Fruit fly (Drosophila melanogaster): ENCODE data around the gene CG14857.

CG14857 gene

DNA sequence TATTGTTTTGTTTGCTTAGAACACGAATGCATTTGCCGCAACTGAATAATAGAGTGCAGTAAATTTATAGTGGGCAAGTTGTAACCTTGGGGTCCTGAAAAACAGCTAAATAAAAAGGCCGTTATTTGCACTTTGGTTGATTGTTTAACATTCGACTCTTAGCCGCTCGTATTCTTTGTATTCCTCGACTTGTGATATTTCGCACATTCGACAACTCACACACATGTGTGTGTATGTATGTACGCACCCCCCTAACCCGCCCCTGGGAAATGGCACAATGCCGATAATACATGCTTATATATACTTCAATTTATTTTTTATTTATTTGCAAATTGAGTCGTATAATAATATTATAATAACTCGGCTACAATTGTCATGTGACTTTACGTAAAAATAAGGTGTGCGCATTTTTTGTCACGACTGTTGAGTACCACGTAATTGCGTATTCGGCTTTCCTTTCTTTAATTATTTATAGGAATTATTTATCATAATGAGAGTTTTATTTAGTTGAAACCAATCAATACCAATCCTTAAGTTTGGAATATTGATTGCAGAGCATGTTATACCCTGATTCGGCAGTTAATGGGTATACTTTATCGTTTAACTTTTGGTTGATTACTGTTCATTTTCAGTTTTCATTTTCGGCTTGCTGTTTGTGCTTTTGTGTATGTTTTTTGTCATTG is 46.6 kb upstream of the CG14857 start (continued):
- TF ChIP-seq CG6272 (GFP tag; IDR thresholded peaks at IDR 0.05) (no peak), unpg (GFP tag; optimal IDR thresholded peaks at IDR 0.05) (peak; percentile 50), CG18764 (GFP tag; optimal IDR thresholded peaks at IDR 0.05) (no peak), E2f2 (GFP tag; IDR thresholded peaks at IDR 0.05) (peak; percentile 44; the same call in 1 of the 2 replicates), corto (GFP tag; optimal IDR thresholded peaks at IDR 0.05) (peak; percentile 77), ftz-f1 (GFP tag; optimal IDR thresholded peaks at IDR 0.05) (no peak), CG4424 (GFP tag; optimal IDR thresholded peaks at IDR 0.05) (peak; percentile 42), pho (GFP tag; optimal IDR thresholded peaks at IDR 0.05) (no peak), btn (GFP tag; optimal IDR thresholded peaks at IDR 0.05) (no peak), CG18262 (tag; optimal IDR thresholded peaks at IDR 0.05) (peak; percentile 31), CG32772 (GFP tag; IDR thresholded peaks at IDR 0.05) (0 out of 2 replicates have a peak, but pooled peaks have one; percentile 10), mld (GFP tag; IDR thresholded peaks at IDR 0.05; ENCODE audit: partially characterized antibody) (no peak), pfk (GFP tag; optimal IDR thresholded peaks at IDR 0.05) (no peak), CG5953 (GFP tag; IDR thresholded peaks at IDR 0.05) (no peak), psq (GFP tag; optimal IDR thresholded peaks at IDR 0.05) (no peak), MTF-1 (GFP tag; optimal IDR thresholded peaks at IDR 0.05; ENCODE audit: borderline replicate concordance) (no peak), sr (GFP tag; IDR thresholded peaks at IDR 0.05) (no peak), CrebB (tag; optimal IDR thresholded peaks at IDR 0.05) (no peak), Ravus (GFP tag; IDR thresholded peaks at IDR 0.05) (no peak), CG10267 (tag; optimal IDR thresholded peaks at IDR 0.05) (peak; percentile 12), Ets97D (GFP tag; optimal IDR thresholded peaks at IDR 0.05) (no peak), Adf1 (GFP tag; IDR thresholded peaks at IDR 0.05) (no peak), yki (optimal IDR thresholded peaks at IDR 0.05) (no peak), eve (GFP tag; optimal IDR thresholded peaks at IDR 0.05) (no peak), jing (GFP tag; optimal IDR thresholded peaks at IDR 0.05) (no peak), grau (tag; optimal IDR thresholded peaks at IDR 0.05) (peak; percentile 39), Rfx (GFP tag; IDR thresholded peaks at IDR 0.05) (peak; percentile 68), PHDP (tag; optimal IDR thresholded peaks at IDR 0.05) (peak; percentile 32), ems (GFP tag; optimal IDR thresholded peaks at IDR 0.05) (peak; percentile 7), CG7928 (GFP tag; optimal IDR thresholded peaks at IDR 0.05) (no peak), CG9437 (GFP tag; optimal IDR thresholded peaks at IDR 0.05) (peak; percentile 6), sd (tag; optimal IDR thresholded peaks at IDR 0.05) (no peak), CG8924 (tag; optimal IDR thresholded peaks at IDR 0.05) (peak; percentile 17), CG11456 (GFP tag; IDR thresholded peaks at IDR 0.05) (no peak; the same call in 1 of the 3 replicates), CG10274 (GFP tag; optimal IDR thresholded peaks at IDR 0.05) (no peak), CG6654 (GFP tag; optimal IDR thresholded peaks at IDR 0.05) (no peak), CG2875 (GFP tag; optimal IDR thresholded peaks at IDR 0.05) (no peak), Eip74EF (GFP tag; optimal IDR thresholded peaks at IDR 0.05) (no peak), caup (GFP tag; optimal IDR thresholded peaks at IDR 0.05; ENCODE audit: severe bottlenecking) (peak; percentile 55), abd-A (tag; optimal IDR thresholded peaks at IDR 0.05) (no peak), h (optimal IDR thresholded peaks at IDR 0.05) (no peak), CG3847 (GFP tag; IDR thresholded peaks at IDR 0.05) (no peak), gcm (GFP tag; optimal IDR thresholded peaks at IDR 0.05) (no peak), CG7963 (GFP tag; IDR thresholded peaks at IDR 0.05; ENCODE audit: partially characterized antibody) (no peak), CG31441 (GFP tag; IDR thresholded peaks at IDR 0.05) (peak; percentile 36; the same call in 1 of the 2 replicates), CG3995 (GFP tag; optimal IDR thresholded peaks at IDR 0.05) (no peak), NC2α (GFP tag; optimal IDR thresholded peaks at IDR 0.05) (no peak), CG6254 (GFP tag; optimal IDR thresholded peaks at IDR 0.05) (no peak), CG13296 (GFP tag; optimal IDR thresholded peaks at IDR 0.05) (peak; percentile 11), CG3838 (GFP tag; optimal IDR thresholded peaks at IDR 0.05) (no peak)

Data from whole organism, embryonic.